Worm (Caenorhabditis elegans): ENCODE results near the gene F55G11.7.

The F55G11.7 gene

ce11 chrIV:12960136-12960535 is at the start of gene F55G11.7:
F55G11.7 (plus strand) TSS chrIV:12960436.
- TF ChIP-seq pha-4 (tag; optimal IDR thresholded peaks at IDR 0.05) (no peak), elt-3 (tag; optimal IDR thresholded peaks at IDR 0.05) (no peak), snpc-4 (tag; optimal IDR thresholded peaks at IDR 0.05) (no peak), flh-1 (GFP tag; optimal IDR thresholded peaks at IDR 0.05) (no peak), M03D4.4 (tag; optimal IDR thresholded peaks at IDR 0.05) (no peak), tbx-8 (GFP tag; optimal IDR thresholded peaks at IDR 0.05) (no peak), mls-2 (tag; optimal IDR thresholded peaks at IDR 0.05) (no peak), nhr-237 (tag; optimal IDR thresholded peaks at IDR 0.05) (no peak), drap-1 (GFP tag; optimal IDR thresholded peaks at IDR 0.05) (no peak), ham-2 (GFP tag; optimal IDR thresholded peaks at IDR 0.05) (no peak), elt-1 (tag; optimal IDR thresholded peaks at IDR 0.05; ENCODE audit: borderline replicate concordance, insufficient read depth) (no peak), lsy-2 (tag; optimal IDR thresholded peaks at IDR 0.05) (no peak), hlh-1 (tag; optimal IDR thresholded peaks at IDR 0.05) (no peak)

ce11 chrIV:12911990-12912389 is 48.2 kb upstream of the F55G11.7 start, which contains the start of gene K08D8.5:
K08D8.5 (minus strand) TSS chrIV:12912129.
- TF ChIP-seq ztf-11 (tag; optimal IDR thresholded peaks at IDR 0.05) (no peak), ceh-39 (tag; optimal IDR thresholded peaks at IDR 0.05) (no peak), unc-62 (GFP tag; optimal IDR thresholded peaks at IDR 0.05) (no peak), mep-1 (tag; optimal IDR thresholded peaks at IDR 0.05) (no peak), bed-3 (GFP tag; optimal IDR thresholded peaks at IDR 0.05) (no peak), ham-2 (GFP tag; optimal IDR thresholded peaks at IDR 0.05) (no peak), unc-120 (tag; optimal IDR thresholded peaks at IDR 0.05; ENCODE audit: poor library complexity, severe bottlenecking) (no peak), elt-3 (tag; optimal IDR thresholded peaks at IDR 0.05) (no peak), nhr-12 (tag; optimal IDR thresholded peaks at IDR 0.05) (no peak), lsy-2 (tag; optimal IDR thresholded peaks at IDR 0.05) (no peak), sem-2 (GFP tag; optimal IDR thresholded peaks at IDR 0.05) (no peak), zip-8 (tag; optimal IDR thresholded peaks at IDR 0.05) (no peak), nhr-28 (tag; optimal IDR thresholded peaks at IDR 0.05) (no peak), lin-32 (GFP tag; optimal IDR thresholded peaks at IDR 0.05) (no peak), elt-1 (tag; optimal IDR thresholded peaks at IDR 0.05; ENCODE audit: borderline replicate concordance, insufficient read depth) (no peak), ceh-43 (GFP tag; optimal IDR thresholded peaks at IDR 0.05) (no peak), nhr-237 (tag; optimal IDR thresholded peaks at IDR 0.05) (no peak), ces-1 (GFP tag; optimal IDR thresholded peaks at IDR 0.05) (no peak)

- TF ChIP-seq sptf-1 (tag; optimal IDR thresholded peaks at IDR 0.05) (no peak), nhr-2 (tag; optimal IDR thresholded peaks at IDR 0.05) (no peak), nhr-76 (tag; optimal IDR thresholded peaks at IDR 0.05) (no peak), mep-1 (tag; optimal IDR thresholded peaks at IDR 0.05) (no peak), tbx-8 (GFP tag; optimal IDR thresholded peaks at IDR 0.05) (no peak), lsy-2 (tag; optimal IDR thresholded peaks at IDR 0.05) (no peak), hlh-1 (tag; optimal IDR thresholded peaks at IDR 0.05) (no peak), ceh-39 (tag; optimal IDR thresholded peaks at IDR 0.05) (no peak), sem-2 (GFP tag; optimal IDR thresholded peaks at IDR 0.05) (no peak), ceh-43 (GFP tag; optimal IDR thresholded peaks at IDR 0.05) (no peak), blmp-1 (tag; optimal IDR thresholded peaks at IDR 0.05) (no peak), zip-8 (tag; optimal IDR thresholded peaks at IDR 0.05) (no peak), snpc-4 (tag; optimal IDR thresholded peaks at IDR 0.05) (no peak)
Measured at ce11 chrIV:12914532-12915019, 45.7 kb upstream of the F55G11.7 start, which contains the start of gene irg-6. irg-6 (minus strand) TSS chrIV:12914969.

- TF ChIP-seq M03D4.4 (tag; optimal IDR thresholded peaks at IDR 0.05) (no peak), tbx-8 (GFP tag; optimal IDR thresholded peaks at IDR 0.05) (no peak), cnd-1 (tag; optimal IDR thresholded peaks at IDR 0.05) (no peak), mls-2 (tag; optimal IDR thresholded peaks at IDR 0.05) (no peak), elt-3 (tag; optimal IDR thresholded peaks at IDR 0.05) (no peak), ceh-39 (tag; optimal IDR thresholded peaks at IDR 0.05) (no peak), unc-62 (GFP tag; optimal IDR thresholded peaks at IDR 0.05) (no peak), sptf-1 (tag; optimal IDR thresholded peaks at IDR 0.05) (no peak), unc-39 (tag; optimal IDR thresholded peaks at IDR 0.05) (no peak), nhr-237 (tag; optimal IDR thresholded peaks at IDR 0.05) (no peak), ceh-43 (GFP tag; optimal IDR thresholded peaks at IDR 0.05) (no peak), nhr-2 (tag; optimal IDR thresholded peaks at IDR 0.05) (no peak), elt-1 (tag; optimal IDR thresholded peaks at IDR 0.05; ENCODE audit: borderline replicate concordance, insufficient read depth) (no peak), hlh-1 (tag; optimal IDR thresholded peaks at IDR 0.05) (no peak)
Measured at ce11 chrIV:12915479-12915878, 44.8 kb upstream of the F55G11.7 start, which contains the start of gene srz-15. srz-15 (plus strand) TSS chrIV:12915779.

Measured in whole organism, mixed stage, embryonic.